Fruit fly (Drosophila melanogaster): ENCODE measurements around the gene CG34161.

CG34161 gene

DNA sequence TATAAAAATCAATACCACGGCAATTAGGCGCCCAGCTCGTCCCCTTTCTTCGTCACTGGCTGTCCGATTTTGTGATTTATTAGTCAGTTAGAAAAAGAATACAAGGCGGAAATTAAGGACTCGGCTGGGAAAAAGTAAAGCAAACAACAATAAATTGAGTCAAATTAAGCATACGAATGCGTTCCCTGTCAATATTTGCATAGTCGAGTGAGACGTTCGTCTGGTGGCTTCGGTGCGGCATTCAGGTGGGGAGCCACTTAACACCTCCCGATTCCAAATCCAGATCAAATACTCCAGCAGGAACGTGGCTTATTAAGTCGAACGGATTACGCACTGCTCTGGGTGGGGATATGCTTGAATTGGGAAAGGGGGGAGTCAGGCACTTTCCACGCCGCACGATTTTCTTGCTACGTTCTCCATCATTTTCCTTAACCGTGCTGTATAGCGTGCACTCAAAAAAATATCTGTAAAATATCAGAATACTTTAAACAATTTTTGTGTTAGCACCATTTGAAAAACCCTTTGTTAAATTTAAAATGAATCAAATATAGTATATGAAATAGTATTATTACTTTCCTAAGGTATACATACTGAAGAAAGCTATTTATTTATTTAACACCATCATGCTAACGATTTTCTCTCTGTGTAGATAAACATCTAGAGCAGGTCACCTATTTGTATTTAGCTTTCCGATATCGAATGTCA is 38.3 kb downstream of the CG34161 start (continued):
- TF ChIP-seq CG3065 (GFP tag; optimal IDR thresholded peaks at IDR 0.05) (no peak), Camta (GFP tag; optimal IDR thresholded peaks at IDR 0.05) (no peak), ind (GFP tag; optimal IDR thresholded peaks at IDR 0.05) (peak; percentile 15), CG7357 (GFP tag; IDR thresholded peaks at IDR 0.05) (no peak), Bteb2 (GFP tag; optimal IDR thresholded peaks at IDR 0.05) (no peak), CG12659 (GFP tag; optimal IDR thresholded peaks at IDR 0.05) (no peak), CG18619 (GFP tag; optimal IDR thresholded peaks at IDR 0.05) (no peak), oc (tag; optimal IDR thresholded peaks at IDR 0.05) (peak; percentile 22), gsb (GFP tag; IDR thresholded peaks at IDR 0.05) (no peak), CG16813 (GFP tag; IDR thresholded peaks at IDR 0.05; ENCODE audit: partially characterized antibody) (no peak), sc (optimal IDR thresholded peaks at IDR 0.05) (no peak), sc (GFP tag; optimal IDR thresholded peaks at IDR 0.05) (peak; percentile 18), CG12299 (tag; optimal IDR thresholded peaks at IDR 0.05) (no peak)

DNA sequence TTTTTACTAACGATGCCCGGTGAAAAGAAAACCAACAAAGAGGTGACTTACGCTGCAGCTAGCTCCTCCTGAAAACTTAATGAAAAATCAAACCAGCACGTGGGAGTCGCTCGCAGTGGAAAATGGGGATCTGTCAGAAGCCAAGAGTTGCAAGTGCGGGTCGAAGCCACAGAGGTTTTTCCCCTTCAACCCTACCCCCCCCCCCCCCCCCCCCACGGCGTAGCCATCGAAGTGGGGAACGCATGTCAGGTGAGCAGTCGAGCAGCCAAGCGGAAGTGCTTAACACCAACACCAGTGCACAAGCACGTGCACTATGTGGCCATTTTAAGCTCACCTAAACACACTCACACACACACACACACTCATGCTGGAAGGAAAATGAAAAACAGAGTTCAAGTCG is 42.1 kb downstream of the CG34161 start:
- TF ChIP-seq gcm (GFP tag; optimal IDR thresholded peaks at IDR 0.05) (no peak), crol (GFP tag; IDR thresholded peaks at IDR 0.05) (peak; percentile 65), ttk (GFP tag; IDR thresholded peaks at IDR 0.05) (no peak)

dm6 chr2L:10534022-10534421 is 47.5 kb downstream of the CG34161 start, which contains the start of gene CG18302:
Gene CG18302, plus strand, starts transcription at chr2L:10534322.
- TF ChIP-seq chn (GFP tag; optimal IDR thresholded peaks at IDR 0.05) = no peak
- TF ChIP-seq kah (GFP tag; optimal IDR thresholded peaks at IDR 0.05) = no peak
- no peak for TF ChIP-seq otp (GFP tag; IDR thresholded peaks at IDR 0.05)
- no peak for TF ChIP-seq CG6654 (GFP tag; optimal IDR thresholded peaks at IDR 0.05)
- no peak for TF ChIP-seq CG17328 (GFP tag; IDR thresholded peaks at IDR 0.05)
- no peak for TF ChIP-seq ro (GFP tag; IDR thresholded peaks at IDR 0.05)
- no peak for TF ChIP-seq CG8281 (tag; optimal IDR thresholded peaks at IDR 0.05)
- no peak for TF ChIP-seq schlank (tag; optimal IDR thresholded peaks at IDR 0.05)
- TF ChIP-seq exex (tag; optimal IDR thresholded peaks at IDR 0.05) = no peak
- TF ChIP-seq CG10366 (GFP tag; IDR thresholded peaks at IDR 0.05) = no peak
- TF ChIP-seq MTF-1 (GFP tag; optimal IDR thresholded peaks at IDR 0.05; ENCODE audit: borderline replicate concordance) = no peak
- TF ChIP-seq CG16815 (GFP tag; optimal IDR thresholded peaks at IDR 0.05) = no peak

- no peak for TF ChIP-seq tap (tag; optimal IDR thresholded peaks at IDR 0.05)
- TF ChIP-seq CG16863 (GFP tag; optimal IDR thresholded peaks at IDR 0.05) = no peak
- TF ChIP-seq tin (GFP tag; optimal IDR thresholded peaks at IDR 0.05) = no peak
Observed at dm6 chr2L:10531521-10531920, 50.0 kb downstream of the CG34161 start, which contains the start of gene CG18301. Gene CG18301, plus strand, starts transcription at chr2L:10531821.

Data from whole organism, embryonic.